Fruit fly (Drosophila melanogaster): Measurements from ENCODE around the gene CG7148.

The CG7148 gene

dm6 chr3L:21832203-21833160 is at the start of gene CG7148, which contains the start of gene Nopp140 (continued):
- TF ChIP-seq CG2120 (GFP tag; optimal IDR thresholded peaks at IDR 0.05): peak; percentile 81
- TF ChIP-seq maf-S (GFP tag; optimal IDR thresholded peaks at IDR 0.05): peak; percentile 45
- TF ChIP-seq Rx (GFP tag; IDR thresholded peaks at IDR 0.05): peak; percentile 42; the same call in 1 of the 2 replicates
- TF ChIP-seq sqz (GFP tag; optimal IDR thresholded peaks at IDR 0.05): no peak
- TF ChIP-seq schlank (tag; optimal IDR thresholded peaks at IDR 0.05): peak; percentile 63
- TF ChIP-seq zfh2 (GFP tag; optimal IDR thresholded peaks at IDR 0.05): peak; percentile 69
- peak; percentile 100 for TF ChIP-seq dm (GFP tag; optimal IDR thresholded peaks at IDR 0.05)
- TF ChIP-seq CG11723 (GFP tag; optimal IDR thresholded peaks at IDR 0.05): peak; percentile 38
- TF ChIP-seq Hr51 (GFP tag; optimal IDR thresholded peaks at IDR 0.05): peak; percentile 52 to 59
- TF ChIP-seq rib (GFP tag; IDR thresholded peaks at IDR 0.05): peak; percentile 34; the same call in 1 of the 2 replicates
- TF ChIP-seq CG1233 (GFP tag; optimal IDR thresholded peaks at IDR 0.05): peak; percentile 47
- TF ChIP-seq CG10321 (GFP tag; IDR thresholded peaks at IDR 0.05): peak; percentile 46; the same call in 1 of the 2 replicates
- TF ChIP-seq Side (GFP tag; optimal IDR thresholded peaks at IDR 0.05): peak; percentile 62
- no peak for TF ChIP-seq CG1529 (GFP tag; optimal IDR thresholded peaks at IDR 0.05)
- TF ChIP-seq Vsx1 (GFP tag; optimal IDR thresholded peaks at IDR 0.05): no peak
- peak; percentile 61 for TF ChIP-seq CG8944 (GFP tag; optimal IDR thresholded peaks at IDR 0.05)
- peak; percentile 66; the same call in 1 of the 2 replicates for TF ChIP-seq lmd (GFP tag; IDR thresholded peaks at IDR 0.05)
- no peak for TF ChIP-seq CG11696 (GFP tag; IDR thresholded peaks at IDR 0.05)
- TF ChIP-seq CG13296 (GFP tag; optimal IDR thresholded peaks at IDR 0.05): peak; percentile 46
- TF ChIP-seq unc-4 (GFP tag; IDR thresholded peaks at IDR 0.05; ENCODE audit: partially characterized antibody): no peak
- TF ChIP-seq BEAF-32 (GFP tag; optimal IDR thresholded peaks at IDR 0.05): peak; percentile 40
- TF ChIP-seq Drgx (GFP tag; IDR thresholded peaks at IDR 0.05): peak; percentile 66
- TF ChIP-seq nmo (GFP tag; optimal IDR thresholded peaks at IDR 0.05): peak; percentile 54
- TF ChIP-seq CG15601 (tag; optimal IDR thresholded peaks at IDR 0.05): peak; percentile 27
- TF ChIP-seq CG17328 (GFP tag; IDR thresholded peaks at IDR 0.05): peak; percentile 65
- no peak for TF ChIP-seq CG7556 (GFP tag; optimal IDR thresholded peaks at IDR 0.05)
- TF ChIP-seq lola (GFP tag; optimal IDR thresholded peaks at IDR 0.05): peak in 1 of 3 experiments; percentile 14
- no peak; the same call in 1 of the 2 replicates for TF ChIP-seq Scr (GFP tag; IDR thresholded peaks at IDR 0.05; ENCODE audit: partially characterized antibody)
- TF ChIP-seq Spps (tag; optimal IDR thresholded peaks at IDR 0.05): no peak
- TF ChIP-seq Dll (GFP tag; IDR thresholded peaks at IDR 0.05; ENCODE audit: partially characterized antibody): 0 out of 4 replicates have a peak, but pooled peaks have one; percentile 35
- TF ChIP-seq sob (GFP tag; IDR thresholded peaks at IDR 0.05): peak; percentile 80
- no peak for TF ChIP-seq CG5180 (GFP tag; optimal IDR thresholded peaks at IDR 0.05)
- peak; percentile 95 for TF ChIP-seq Ets65A (GFP tag)
- TF ChIP-seq CG17612 (GFP tag; IDR thresholded peaks at IDR 0.05): peak; percentile 65; the same call in 1 of the 2 replicates
- TF ChIP-seq kay (GFP tag; optimal IDR thresholded peaks at IDR 0.05): peak; percentile 1
- TF ChIP-seq wdn (GFP tag; IDR thresholded peaks at IDR 0.05): peak; percentile 61
- peak; percentile 83 for TF ChIP-seq HmgZ (tag; optimal IDR thresholded peaks at IDR 0.05)
- no peak for TF ChIP-seq tll (GFP tag; optimal IDR thresholded peaks at IDR 0.05)
- TF ChIP-seq hbn (GFP tag; IDR thresholded peaks at IDR 0.05; ENCODE audit: partially characterized antibody): no peak
- no peak for TF ChIP-seq CG7271 (tag; optimal IDR thresholded peaks at IDR 0.05)
- TF ChIP-seq CG2202 (tag; optimal IDR thresholded peaks at IDR 0.05): no peak
- peak; percentile 54 for TF ChIP-seq CG12071 (GFP tag; optimal IDR thresholded peaks at IDR 0.05)
- TF ChIP-seq Awh (GFP tag; IDR thresholded peaks at IDR 0.05): peak; percentile 50; the same call in 1 of the 2 replicates
- peak; percentile 42 for TF ChIP-seq luna (GFP tag; optimal IDR thresholded peaks at IDR 0.05)
- TF ChIP-seq jigr1 (GFP tag; IDR thresholded peaks at IDR 0.05): no peak
- peak; percentile 91 for TF ChIP-seq CG3847 (GFP tag; IDR thresholded peaks at IDR 0.05)
